Worm (Caenorhabditis elegans) whole organism, L4 larva: Measurements from ENCODE around the gene sra-1.

Source experiments
- ZK546.5 ChIP-seq, 2 experiments: sonication (generic microtip); optimal IDR thresholded peaks; 2 replicates each; lab custom pipeline; 2017; ENCODE audit warnings: missing biosample characterization in 2 of 2, missing genetic modification characterization in 2 of 2
- ama-1 ChIP-seq: fragments of 150-350 bp; optimal IDR thresholded peaks from 2 replicates; lab custom pipeline; 2014; ENCODE audit warnings: inconsistent platforms, mixed read lengths
- arid-1 ChIP-seq: fragments of 200-800 bp; sonication (Bioruptor generic); conservative IDR thresholded peaks from 2 replicates; pipeline ENCODE4 v1.3.6; 2022; ENCODE audit warnings: missing genetic modification reagents, missing genetic modification characterization, missing compliant biosample characterization
- ceh-28 ChIP-seq: fragments of 150-350 bp; optimal IDR thresholded peaks from 2 replicates; lab custom pipeline; 2014; ENCODE audit warnings: missing biosample characterization, missing genetic modification reagents, missing genetic modification characterization
- dpl-1 ChIP-seq: fragments of 150-350 bp; optimal IDR thresholded peaks from 2 replicates; lab custom pipeline; 2014; ENCODE audit warnings: missing biosample characterization, missing genetic modification reagents, missing genetic modification characterization
- egl-43 ChIP-seq: fragments of 200-800 bp; sonication (Bioruptor generic); IDR thresholded peaks from 2 replicates; pipeline ENCODE4 v1.3.6; 2022; ENCODE audit warnings: missing genetic modification reagents, missing genetic modification characterization, missing compliant biosample characterization
- nhr-10 ChIP-seq: fragments of 150-350 bp; optimal IDR thresholded peaks from 2 replicates; lab custom pipeline; 2014; ENCODE audit warnings: missing biosample characterization, missing genetic modification characterization
- nhr-25 ChIP-seq: sonication (generic microtip); optimal IDR thresholded peaks from 2 replicates; lab custom pipeline; 2017; ENCODE audit warnings: missing genetic modification characterization, mild to moderate bottlenecking, missing compliant biosample characterization, antibody characterized with exemption, moderate library complexity, borderline replicate concordance; ENCODE audit not compliant: insufficient read depth
- nhr-6 ChIP-seq: fragments of 150-350 bp; optimal IDR thresholded peaks from 2 replicates; lab custom pipeline; 2014; ENCODE audit warnings: missing biosample characterization, missing genetic modification characterization
- skn-1 ChIP-seq: fragments of 150-350 bp; optimal IDR thresholded peaks from 2 replicates; lab custom pipeline; 2014; ENCODE audit warnings: missing biosample characterization, missing genetic modification characterization

DNA sequence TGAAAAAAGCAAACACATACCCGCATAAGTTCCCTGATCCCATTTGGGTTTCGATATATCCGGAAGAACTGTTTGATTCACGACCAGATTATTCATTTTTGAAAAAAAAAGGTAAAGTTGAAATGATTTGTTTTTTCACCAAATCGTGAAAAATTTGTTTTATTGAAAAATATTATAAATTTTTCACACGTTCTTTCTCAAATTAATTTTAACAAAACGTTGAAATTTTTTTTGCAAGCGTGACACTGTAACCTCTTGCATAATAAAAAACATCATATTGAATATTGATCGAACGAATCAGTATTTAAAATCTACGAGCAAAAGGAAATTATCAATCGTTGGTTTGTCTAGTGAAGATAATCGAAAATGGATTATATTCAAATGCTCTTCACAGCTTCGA is 2.7 kb downstream of the sra-1 start, which contains the start of the genes sfxn-1.1 and AH6.3:
- TF ChIP-seq arid-1 (GFP tag; lab: Robert Waterston, UW) = no peak
- TF ChIP-seq ama-1 (lab: Kevin White, UChicago) = no peak
- TF ChIP-seq nhr-10 (tag; lab: Kevin White, UChicago) = no peak
- TF ChIP-seq nhr-25 (tag; lab: Kevin White, UChicago) = no peak
- TF ChIP-seq ceh-28 (tag; lab: Kevin White, UChicago) = no peak
- no peak for TF ChIP-seq ZK546.5 (tag; optimal IDR thresholded peaks at IDR 0.05; lab: Kevin White, UChicago)
- no peak for TF ChIP-seq dpl-1 (GFP tag; lab: Kevin White, UChicago)
- TF ChIP-seq nhr-6 (tag; lab: Kevin White, UChicago) = no peak
- no peak for TF ChIP-seq skn-1 (tag; lab: Kevin White, UChicago)
- no peak for TF ChIP-seq egl-43 (GFP tag; lab: Robert Waterston, UW)
